Worm (Caenorhabditis elegans) whole organism, L2 larva: ENCODE data around the gene C13F10.1.

Experiments
- R02D3.7 ChIP-seq: fragments of 150-350 bp; optimal IDR thresholded peaks from 2 replicates; lab custom pipeline; 2014; ENCODE audit warnings: missing biosample characterization, missing genetic modification characterization
- Y55F3AM.14 ChIP-seq: fragments of 200-800 bp; sonication (Bioruptor generic); optimal IDR thresholded peaks from 2 replicates; lab custom pipeline; 2018; ENCODE audit warnings: mild to moderate bottlenecking, missing genetic modification characterization, missing compliant biosample characterization
- ama-1 ChIP-seq: fragments of 150-350 bp; optimal IDR thresholded peaks from 2 replicates; lab custom pipeline; 2018; ENCODE audit warnings: inconsistent platforms
- ceh-16 ChIP-seq: fragments of 150-350 bp; optimal IDR thresholded peaks from 2 replicates; lab custom pipeline; 2014; ENCODE audit warnings: missing biosample characterization, missing genetic modification characterization
- elt-3 ChIP-seq: sonication (generic microtip); optimal IDR thresholded peaks from 2 replicates; lab custom pipeline; 2017; ENCODE audit warnings: missing biosample characterization, missing genetic modification characterization
- lsy-2 ChIP-seq, 2 experiments: fragments of 150-350 bp in 1 of 2; sonication (generic microtip) in 1 of 2; optimal IDR thresholded peaks; 2 replicates each; lab custom pipeline; 2014 to 2017; ENCODE audit warnings: missing biosample characterization in 2 of 2, missing genetic modification characterization in 2 of 2
- mdl-1 ChIP-seq, 2 experiments: fragments of 150-350 bp in 1 of 2; sonication (generic microtip) in 1 of 2; optimal IDR thresholded peaks; 2 replicates each; lab custom pipeline; 2017; ENCODE audit warnings: missing biosample characterization in 2 of 2, missing genetic modification characterization in 2 of 2
- nhr-23 ChIP-seq: fragments of 150-350 bp; optimal IDR thresholded peaks from 2 replicates; lab custom pipeline; 2014; ENCODE audit warnings: missing biosample characterization, missing genetic modification reagents, missing genetic modification characterization
- nhr-25 ChIP-seq: fragments of 150-350 bp; sonication (generic microtip); optimal IDR thresholded peaks from 3 replicates; lab custom pipeline; 2014; ENCODE audit warnings: missing biosample characterization, missing genetic modification characterization
- unc-39 ChIP-seq: fragments of 150-350 bp; optimal IDR thresholded peaks from 2 replicates; lab custom pipeline; 2014; ENCODE audit warnings: missing biosample characterization, missing genetic modification characterization
- zag-1 ChIP-seq: fragments of 150-350 bp; optimal IDR thresholded peaks from 2 replicates; lab custom pipeline; 2014; ENCODE audit warnings: missing biosample characterization, missing genetic modification characterization

ce11 chrV:7239471-7239870 lies 15.6 kb downstream of the C13F10.1 start, which contains the start of gene C05C8.1:
- TF ChIP-seq R02D3.7 (tag; lab: Kevin White, UChicago) (no peak), ama-1 (lab: Kevin White, UChicago) (no peak), Y55F3AM.14 (no peak), zag-1 (tag; lab: Kevin White, UChicago) (no peak), elt-3 (tag; lab: Kevin White, UChicago) (no peak), unc-39 (tag; lab: Kevin White, UChicago) (no peak), nhr-25 (tag; lab: Kevin White, UChicago) (no peak), ceh-16 (no peak), mdl-1 (tag; optimal IDR thresholded peaks at IDR 0.05; lab: Kevin White, UChicago) (no peak), lsy-2 (tag; optimal IDR thresholded peaks at IDR 0.05; lab: Kevin White, UChicago) (no peak), nhr-23 (tag; lab: Kevin White, UChicago) (no peak)
